Fruit fly (Drosophila melanogaster) whole organism, embryonic: ENCODE data around the gene CG31454.
A peak's percentile ranks its signal among the peaks of the same experiment; 100 is the strongest.

Experiments
- Asciz ChIP-seq: fragments of 200-800 bp; sonication (Bioruptor generic); optimal IDR thresholded peaks from 2 replicates; lab custom pipeline; 2017; ENCODE audit warnings: missing biosample characterization, mild to moderate bottlenecking, missing genetic modification characterization, missing genetic modification reagents
- CG10209 ChIP-seq: fragments of 200-800 bp; sonication (Bioruptor generic); optimal IDR thresholded peaks from 3 replicates; lab custom pipeline; 2017; ENCODE audit warnings: missing biosample characterization, mild to moderate bottlenecking, missing genetic modification characterization, missing genetic modification reagents
- CG12155 ChIP-seq: fragments of 200-800 bp; sonication (Bioruptor generic); optimal IDR thresholded peaks from 3 replicates; lab custom pipeline; 2016; ENCODE audit warnings: missing biosample characterization, missing genetic modification characterization
- CG12659 ChIP-seq: fragments of 200-800 bp; sonication (Bioruptor generic); optimal IDR thresholded peaks from 3 replicates; lab custom pipeline; 2017; ENCODE audit warnings: mild to moderate bottlenecking, missing biosample characterization, missing genetic modification reagents, missing genetic modification characterization
- CG13296 ChIP-seq: fragments of 200-800 bp; sonication (Bioruptor generic); optimal IDR thresholded peaks from 3 replicates; lab custom pipeline; 2018; ENCODE audit warnings: missing biosample characterization, mild to moderate bottlenecking, missing genetic modification characterization
- CG17829 ChIP-seq: fragments of 200-800 bp; optimal IDR thresholded peaks from 2 replicates; lab custom pipeline; 2019; ENCODE audit warnings: missing biosample characterization, mild to moderate bottlenecking, missing genetic modification characterization, moderate library complexity
- CG2875 ChIP-seq: fragments of 200-800 bp; sonication (Bioruptor generic); optimal IDR thresholded peaks from 2 replicates; lab custom pipeline; 2017; ENCODE audit warnings: missing biosample characterization, mild to moderate bottlenecking, missing genetic modification characterization, missing genetic modification reagents
- CG30403 ChIP-seq: fragments of 200-800 bp; sonication (Bioruptor generic); optimal IDR thresholded peaks from 3 replicates; lab custom pipeline; 2016; ENCODE audit warnings: missing biosample characterization, missing genetic modification characterization
- CG3065 ChIP-seq: fragments of 200-800 bp; sonication (Bioruptor generic); optimal IDR thresholded peaks from 2 replicates; lab custom pipeline; 2016; ENCODE audit warnings: missing biosample characterization, missing genetic modification characterization
- CG31365 ChIP-seq: fragments of 200-800 bp; sonication (Bioruptor generic); optimal IDR thresholded peaks from 2 replicates; lab custom pipeline; 2018; ENCODE audit warnings: missing biosample characterization, mild to moderate bottlenecking, missing genetic modification characterization
- CG31388 ChIP-seq: fragments of 200-800 bp; sonication (Bioruptor generic); optimal IDR thresholded peaks from 2 replicates; lab custom pipeline; 2016; ENCODE audit warnings: missing biosample characterization, missing genetic modification characterization
- CG3726 ChIP-seq: fragments of 200-800 bp; sonication (Bioruptor generic); IDR thresholded peaks from 3 replicates; pipeline ENCODE4, ENCODE4 v1.3.6; 2022; ENCODE audit warnings: missing biosample characterization, missing genetic modification characterization
- CG3838 ChIP-seq: fragments of 200-800 bp; sonication (Bioruptor generic); optimal IDR thresholded peaks from 3 replicates; lab custom pipeline; 2016; ENCODE audit warnings: missing biosample characterization, missing genetic modification characterization
- CG3995 ChIP-seq: fragments of 200-800 bp; sonication (Bioruptor generic); optimal IDR thresholded peaks from 3 replicates; lab custom pipeline; 2016; ENCODE audit warnings: missing biosample characterization, missing genetic modification characterization
- CG4328 ChIP-seq: fragments of 200-800 bp; sonication (Bioruptor generic); optimal IDR thresholded peaks from 3 replicates; lab custom pipeline; 2017; ENCODE audit warnings: missing biosample characterization, missing genetic modification reagents, missing genetic modification characterization
- CG4854 ChIP-seq: fragments of 200-800 bp; sonication (Bioruptor generic); optimal IDR thresholded peaks from 2 replicates; lab custom pipeline; 2016; ENCODE audit warnings: missing biosample characterization, missing genetic modification characterization, inconsistent platforms
- CG5245 ChIP-seq: fragments of 200-800 bp; sonication (Bioruptor generic); optimal IDR thresholded peaks from 3 replicates; lab custom pipeline; 2016; ENCODE audit warnings: missing biosample characterization, missing genetic modification characterization
- CG5953 ChIP-seq: fragments of 200-800 bp; sonication (Bioruptor generic); IDR thresholded peaks from 2 replicates; pipeline ENCODE4 v1.3.6; 2022; ENCODE audit warnings: missing biosample characterization, missing genetic modification characterization
- CG7839 ChIP-seq: fragments of 200-800 bp; sonication (Bioruptor generic); optimal IDR thresholded peaks from 3 replicates; lab custom pipeline; 2018; ENCODE audit warnings: missing biosample characterization, mild to moderate bottlenecking, missing genetic modification characterization, moderate library complexity
- CG8281 ChIP-seq: fragments of 200-800 bp; sonication (Bioruptor generic); optimal IDR thresholded peaks from 2 replicates; lab custom pipeline; 2018; ENCODE audit warnings: missing biosample characterization, mild to moderate bottlenecking, missing genetic modification characterization, moderate library complexity
- CG8290 ChIP-seq, 3 experiments: fragments of 200-800 bp; sonication (Bioruptor generic); optimal IDR thresholded peaks; 2 replicates each; lab custom pipeline; 2016 to 2019; ENCODE audit warnings: missing biosample characterization in 3 of 3, missing genetic modification characterization in 3 of 3, mild to moderate bottlenecking in 2 of 3, moderate library complexity in 1 of 3
- Dbx ChIP-seq: fragments of 200-800 bp; sonication (Bioruptor generic); IDR thresholded peaks from 3 replicates; pipeline ENCODE4 v1.3.6; 2022; ENCODE audit warnings: missing biosample characterization, missing genetic modification characterization
- Fer3 ChIP-seq: fragments of 200-800 bp; sonication (Bioruptor generic); optimal IDR thresholded peaks from 2 replicates; lab custom pipeline; 2018; ENCODE audit warnings: missing biosample characterization, mild to moderate bottlenecking, missing genetic modification characterization, moderate library complexity
- HLH54F ChIP-seq: fragments of 200-800 bp; sonication (Bioruptor generic); optimal IDR thresholded peaks from 3 replicates; lab custom pipeline; 2016; ENCODE audit warnings: missing biosample characterization, missing genetic modification characterization
- Med ChIP-seq: fragments of 200-800 bp; sonication (Bioruptor generic); peaks from one replicate; lab custom pipeline; 2016; ENCODE audit warnings: missing biosample characterization, missing genetic modification characterization, mild to moderate bottlenecking, inconsistent platforms, moderate library complexity
- Mes4 ChIP-seq: fragments of 200-800 bp; sonication (Bioruptor generic); optimal IDR thresholded peaks from 2 replicates; lab custom pipeline; 2016; ENCODE audit warnings: missing biosample characterization, missing genetic modification characterization
- Mrtf ChIP-seq: fragments of 200-800 bp; sonication (Bioruptor generic); IDR thresholded peaks from 3 replicates; pipeline ENCODE4 v1.3.6; 2022; ENCODE audit warnings: missing biosample characterization, missing genetic modification characterization
- Neu2 ChIP-seq: fragments of 200-800 bp; sonication (Bioruptor generic); optimal IDR thresholded peaks from 3 replicates; lab custom pipeline; 2016; ENCODE audit warnings: missing biosample characterization, missing genetic modification characterization, borderline replicate concordance
- Oaz ChIP-seq: fragments of 200-800 bp; sonication (Bioruptor generic); IDR thresholded peaks from 2 replicates; pipeline ENCODE4 v1.3.6; 2022; ENCODE audit warnings: missing biosample characterization, missing genetic modification characterization
- Ptx1 ChIP-seq: fragments of 200-800 bp; sonication (Bioruptor generic); IDR thresholded peaks from 2 replicates; pipeline ENCODE4 v1.3.6; 2022; ENCODE audit warnings: missing biosample characterization, missing genetic modification characterization
- Rx ChIP-seq: fragments of 200-800 bp; sonication (Bioruptor generic); IDR thresholded peaks from 2 replicates; pipeline ENCODE4 v1.3.6; 2022; ENCODE audit warnings: missing biosample characterization, missing genetic modification characterization
- Trl ChIP-seq, 3 experiments: fragments of >200 bp in 2 of 3; fragments of 200-800 bp in 1 of 3; sonication (Bioruptor generic) in 1 of 3; optimal IDR thresholded peaks; 2 replicates in 1 of 3; 3 replicates in 2 of 3; lab custom pipeline; 2016 to 2017; ENCODE audit warnings: missing biosample characterization in 1 of 3, missing genetic modification characterization in 1 of 3
- Xbp1 ChIP-seq: fragments of 200-800 bp; sonication (Bioruptor generic); optimal IDR thresholded peaks from 3 replicates; lab custom pipeline; 2016; ENCODE audit warnings: missing biosample characterization, mild to moderate bottlenecking, missing genetic modification characterization
- YL-1 ChIP-seq: fragments of 200-800 bp; sonication (Bioruptor generic); optimal IDR thresholded peaks from 3 replicates; lab custom pipeline; 2017; ENCODE audit warnings: missing biosample characterization, mild to moderate bottlenecking, missing genetic modification characterization
- abd-A ChIP-seq: fragments of 200-800 bp; sonication (Bioruptor generic); optimal IDR thresholded peaks from 3 replicates; lab custom pipeline; 2019; ENCODE audit warnings: missing biosample characterization, mild to moderate bottlenecking, missing genetic modification characterization, moderate library complexity
- aop ChIP-seq: fragments of 200-800 bp; sonication (Bioruptor generic); IDR thresholded peaks from 2 replicates; pipeline ENCODE4 v1.3.6; 2022; ENCODE audit warnings: missing biosample characterization, missing genetic modification characterization
- ato ChIP-seq: fragments of 200-800 bp; sonication (Bioruptor generic); IDR thresholded peaks from 2 replicates; pipeline ENCODE4 v1.3.6; 2022; ENCODE audit warnings: missing biosample characterization, missing genetic modification characterization; ENCODE audit not compliant: partially characterized antibody
- bab2 ChIP-seq: fragments of 200-800 bp; sonication (Bioruptor generic); optimal IDR thresholded peaks from 2 replicates; lab custom pipeline; 2016; ENCODE audit warnings: missing biosample characterization, missing genetic modification characterization
- cg ChIP-seq: fragments of 200-800 bp; sonication (Bioruptor generic); optimal IDR thresholded peaks from 3 replicates; lab custom pipeline; 2019; ENCODE audit warnings: missing biosample characterization, mild to moderate bottlenecking, missing genetic modification characterization, moderate library complexity
- ci ChIP-seq: fragments of 200-800 bp; sonication (Bioruptor generic); IDR thresholded peaks from 3 replicates; pipeline ENCODE4 v1.3.6; 2022; ENCODE audit warnings: missing biosample characterization, missing genetic modification characterization
- dysf ChIP-seq: fragments of 200-800 bp; sonication (Bioruptor generic); IDR thresholded peaks from 3 replicates; pipeline ENCODE4 v1.3.6; 2022; ENCODE audit warnings: missing biosample characterization, missing genetic modification characterization
- exex ChIP-seq: fragments of 200-800 bp; sonication (Bioruptor generic); optimal IDR thresholded peaks from 4 replicates; lab custom pipeline; 2018; ENCODE audit warnings: missing biosample characterization, mild to moderate bottlenecking, missing genetic modification characterization, moderate library complexity
- h ChIP-seq: fragments of >200 bp; optimal IDR thresholded peaks from 2 replicates; lab custom pipeline; 2017
- hkb ChIP-seq, 2 experiments: fragments of 200-800 bp in 1 of 2; fragments of >200 bp in 1 of 2; sonication (Bioruptor generic) in 1 of 2; IDR thresholded peaks in 1 of 2; optimal IDR thresholded peaks in 1 of 2; 2 replicates each; pipeline versions ENCODE4 v1.3.6 to Lab custom; 2017 to 2022; ENCODE audit warnings: missing biosample characterization in 1 of 2, missing genetic modification characterization in 1 of 2
- prd ChIP-seq, 3 experiments: fragments of >200 bp in 2 of 3; fragments of 200-800 bp in 1 of 3; sonication (Bioruptor generic) in 1 of 3; optimal IDR thresholded peaks in 2 of 3; IDR thresholded peaks in 1 of 3; 2 replicates in 2 of 3; 3 replicates in 1 of 3; pipeline versions ENCODE4 v1.3.6 to Lab custom; 2017 to 2022; ENCODE audit warnings: missing biosample characterization in 1 of 3, missing genetic modification characterization in 1 of 3
- psq ChIP-seq: fragments of 200-800 bp; sonication (Bioruptor generic); optimal IDR thresholded peaks from 2 replicates; lab custom pipeline; 2017; ENCODE audit warnings: missing biosample characterization, missing genetic modification characterization
- sima ChIP-seq: fragments of 200-800 bp; sonication (Bioruptor generic); optimal IDR thresholded peaks from 2 replicates; lab custom pipeline; 2016; ENCODE audit warnings: missing biosample characterization, missing genetic modification characterization
- ssp ChIP-seq: fragments of 200-800 bp; sonication (Bioruptor generic); IDR thresholded peaks from 2 replicates; pipeline ENCODE4 v1.3.6; 2022; ENCODE audit warnings: missing biosample characterization, missing genetic modification characterization
- tin ChIP-seq: fragments of 200-800 bp; sonication (Bioruptor generic); optimal IDR thresholded peaks from 3 replicates; lab custom pipeline; 2016; ENCODE audit warnings: missing biosample characterization, missing genetic modification characterization
- zfh2 ChIP-seq: fragments of 200-800 bp; sonication (Bioruptor generic); optimal IDR thresholded peaks from 2 replicates; lab custom pipeline; 2016; ENCODE audit warnings: missing biosample characterization, missing genetic modification characterization

Gene CG31454

dm6 chr3R:8524277-8524676 lies 2.8 kb downstream of the CG31454 start (continued):
- TF ChIP-seq Asciz (GFP tag; lab: Kevin White, UChicago) (no peak), CG3838 (GFP tag; lab: Kevin White, UChicago) (no peak), ato (GFP tag; lab: Robert Waterston, UW) (no peak), h (lab: Kevin White, UChicago) (no peak), cg (GFP tag; lab: Kevin White, UChicago) (no peak), zfh2 (peak; percentile 61), CG31365 (tag; lab: Kevin White, UChicago) (no peak), CG13296 (no peak), Xbp1 (GFP tag; lab: Kevin White, UChicago) (peak; percentile 25), Dbx (no peak), CG8290 (GFP tag; optimal IDR thresholded peaks at IDR 0.05; lab: Kevin White, UChicago) (no peak), CG8290 (tag; optimal IDR thresholded peaks at IDR 0.05; lab: Kevin White, UChicago) (peak in 1 of 2 experiments; percentile 86), Rx (GFP tag; lab: Robert Waterston, UW) (peak; percentile 35; the same call in 1 of the 2 replicates), CG3995 (GFP tag; lab: Kevin White, UChicago) (no peak), Ptx1 (peak; percentile 48), CG12155 (GFP tag; lab: Kevin White, UChicago) (peak; percentile 1), Med (peak; percentile 90), Fer3 (tag; lab: Kevin White, UChicago) (peak; percentile 41), psq (GFP tag; lab: Kevin White, UChicago) (no peak), CG12659 (GFP tag; lab: Kevin White, UChicago) (peak; percentile 23), YL-1 (GFP tag; lab: Kevin White, UChicago) (no peak), exex (tag; lab: Kevin White, UChicago) (no peak), CG3726 (GFP tag; lab: Robert Waterston, UW) (no peak), CG31388 (GFP tag; lab: Kevin White, UChicago) (no peak), CG2875 (GFP tag; lab: Kevin White, UChicago) (no peak), CG30403 (GFP tag; lab: Kevin White, UChicago) (peak; percentile 0), ssp (GFP tag; lab: Robert Waterston, UW) (no peak), aop (GFP tag; lab: Robert Waterston, UW) (no peak), Neu2 (GFP tag; lab: Kevin White, UChicago) (no peak), CG7839 (tag; lab: Kevin White, UChicago) (peak; percentile 50), sima (GFP tag; lab: Kevin White, UChicago) (no peak), CG8281 (no peak), dysf (GFP tag; lab: Robert Waterston, UW) (peak; percentile 60), ci (GFP tag; lab: Robert Waterston, UW) (peak; percentile 63), hkb (optimal IDR thresholded peaks at IDR 0.05; lab: Kevin White, UChicago) (no peak), hkb (GFP tag; IDR thresholded peaks at IDR 0.05; lab: Robert Waterston, UW) (peak; percentile 50), CG17829 (tag; lab: Kevin White, UChicago) (no peak), CG5245 (no peak), prd (optimal IDR thresholded peaks at IDR 0.05; lab: Kevin White, UChicago) (no peak), prd (GFP tag; IDR thresholded peaks at IDR 0.05; lab: Robert Waterston, UW) (peak; percentile 48; the same call in 1 of the 3 replicates), Mrtf (GFP tag; lab: Robert Waterston, UW) (0 out of 3 replicates have a peak, but pooled peaks have one; percentile 39), CG3065 (GFP tag; lab: Kevin White, UChicago) (no peak), Oaz (GFP tag; lab: Robert Waterston, UW) (no peak), CG4854 (GFP tag; lab: Kevin White, UChicago) (no peak), CG4328 (GFP tag; lab: Kevin White, UChicago) (no peak), Mes4 (GFP tag; lab: Kevin White, UChicago) (no peak), bab2 (GFP tag; lab: Kevin White, UChicago) (peak; percentile 13), Trl (optimal IDR thresholded peaks at IDR 0.05; lab: Kevin White, UChicago) (no peak), Trl (GFP tag; optimal IDR thresholded peaks at IDR 0.05; lab: Kevin White, UChicago) (no peak), CG5953 (GFP tag; lab: Robert Waterston, UW) (0 out of 2 replicates have a peak, but pooled peaks have one; percentile 41), tin (GFP tag; lab: Kevin White, UChicago) (no peak), CG10209 (GFP tag; lab: Kevin White, UChicago) (no peak), HLH54F (GFP tag; lab: Kevin White, UChicago) (no peak), abd-A (tag; lab: Kevin White, UChicago) (no peak)
